Fruit fly (Drosophila melanogaster) S2 (cell line): Measurements from ENCODE around the gene CG34244.

ENCODE experiments used
- CG8478 ChIP-seq: fragments of >200 bp; optimal IDR thresholded peaks from 2 replicates; lab custom pipeline; 2018
- CTCF ChIP-seq, 2 experiments: fragments of >200 bp; optimal IDR thresholded peaks; 2 replicates each; lab custom pipeline; 2018

DNA sequence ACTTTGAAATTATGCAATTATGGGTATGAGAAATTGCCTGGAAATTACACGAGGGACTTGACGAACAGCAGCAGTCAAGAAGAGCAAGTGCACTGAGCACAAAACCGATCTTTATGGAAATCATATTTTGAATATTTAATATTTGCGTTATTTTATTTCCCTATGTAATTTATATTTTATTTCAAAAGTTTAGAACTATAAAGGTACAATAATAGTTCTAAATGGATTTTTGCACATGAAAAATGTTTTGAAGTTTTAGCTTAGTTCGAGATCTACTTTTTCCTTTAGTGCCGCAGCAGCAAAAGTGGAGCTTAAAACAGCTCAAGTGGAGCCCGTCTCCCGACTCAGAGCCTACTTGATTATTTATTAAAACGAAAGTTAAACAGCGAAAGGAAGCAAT is 5.3 kb upstream of the CG34244 start:
- TF ChIP-seq CG8478 (lab: Kevin White, UChicago) (no peak), CTCF (optimal IDR thresholded peaks at IDR 0.05; lab: Kevin White, UChicago) (no peak)
